Fruit fly (Drosophila melanogaster) whole organism, embryonic: Measurements from ENCODE around the gene CG43814.

Source experiments
- Bdp1 ChIP-seq: fragments of 200-800 bp; sonication (Bioruptor generic); optimal IDR thresholded peaks from 3 replicates; lab custom pipeline; 2016; ENCODE audit warnings: missing biosample characterization, missing genetic modification characterization
- Bgb ChIP-seq: fragments of 200-800 bp; sonication (Bioruptor generic); IDR thresholded peaks from 2 replicates; pipeline ENCODE4 v1.3.6; 2022; ENCODE audit warnings: missing biosample characterization, missing genetic modification characterization; ENCODE audit not compliant: partially characterized antibody
- Blimp-1 ChIP-seq: fragments of 200-800 bp; sonication (Bioruptor generic); optimal IDR thresholded peaks from 3 replicates; lab custom pipeline; 2018; ENCODE audit warnings: missing biosample characterization, missing genetic modification characterization, mild to moderate bottlenecking, moderate library complexity, missing genetic modification reagents
- CG10431 ChIP-seq: fragments of 200-800 bp; sonication (Bioruptor generic); optimal IDR thresholded peaks from 3 replicates; lab custom pipeline; 2018; ENCODE audit warnings: missing biosample characterization, mild to moderate bottlenecking, missing genetic modification characterization
- CG10979 ChIP-seq: fragments of 200-800 bp; sonication (Bioruptor generic); optimal IDR thresholded peaks from 2 replicates; lab custom pipeline; 2018; ENCODE audit warnings: missing biosample characterization, mild to moderate bottlenecking, missing genetic modification characterization, moderate library complexity
- CG11085 ChIP-seq: fragments of 200-800 bp; sonication (Bioruptor generic); IDR thresholded peaks from 2 replicates; pipeline ENCODE4 v1.3.6; 2022; ENCODE audit warnings: missing biosample characterization, missing genetic modification characterization
- CG11247 ChIP-seq: fragments of 200-800 bp; sonication (Bioruptor generic); IDR thresholded peaks from 2 replicates; pipeline ENCODE4 v1.3.6; 2022; ENCODE audit warnings: missing biosample characterization, missing genetic modification characterization
- CG13123 ChIP-seq: fragments of 200-800 bp; sonication (Bioruptor generic); optimal IDR thresholded peaks from 2 replicates; lab custom pipeline; 2016; ENCODE audit warnings: missing biosample characterization, missing genetic modification characterization
- CG14710 ChIP-seq: fragments of 200-800 bp; sonication (Bioruptor generic); optimal IDR thresholded peaks from 3 replicates; lab custom pipeline; 2019; ENCODE audit warnings: missing biosample characterization, mild to moderate bottlenecking, missing genetic modification characterization, moderate library complexity
- CG2129 ChIP-seq: fragments of 200-800 bp; sonication (Bioruptor generic); IDR thresholded peaks from 2 replicates; pipeline ENCODE4 v1.3.6; 2022; ENCODE audit warnings: missing biosample characterization, missing genetic modification characterization; ENCODE audit not compliant: partially characterized antibody
- CG6254 ChIP-seq: fragments of 200-800 bp; sonication (Bioruptor generic); optimal IDR thresholded peaks from 3 replicates; lab custom pipeline; 2017; ENCODE audit warnings: mild to moderate bottlenecking, missing biosample characterization, missing genetic modification reagents, missing genetic modification characterization
- CG7357 ChIP-seq: fragments of 200-800 bp; sonication (Bioruptor generic); IDR thresholded peaks from 3 replicates; pipeline ENCODE4 v1.3.6; 2022; ENCODE audit warnings: missing biosample characterization, missing genetic modification characterization
- CG7987 ChIP-seq: fragments of 200-800 bp; sonication (Bioruptor generic); optimal IDR thresholded peaks from 2 replicates; lab custom pipeline; 2018; ENCODE audit warnings: missing biosample characterization, mild to moderate bottlenecking, missing genetic modification characterization, moderate library complexity
- CG9437 ChIP-seq: fragments of 200-800 bp; sonication (Bioruptor generic); optimal IDR thresholded peaks from 2 replicates; lab custom pipeline; 2018; ENCODE audit warnings: missing biosample characterization, mild to moderate bottlenecking, missing genetic modification characterization
- CG9797 ChIP-seq: fragments of 200-800 bp; sonication (Bioruptor generic); optimal IDR thresholded peaks from 3 replicates; lab custom pipeline; 2018; ENCODE audit warnings: missing biosample characterization, mild to moderate bottlenecking, missing genetic modification characterization
- D ChIP-seq, 2 experiments: fragments of 200-800 bp in 1 of 2; fragments of >200 bp in 1 of 2; sonication (Bioruptor generic) in 1 of 2; optimal IDR thresholded peaks; 2 replicates in 1 of 2; 3 replicates in 1 of 2; lab custom pipeline; 2017; ENCODE audit warnings: mild to moderate bottlenecking in 1 of 2, missing biosample characterization in 1 of 2, missing genetic modification characterization in 1 of 2, missing genetic modification reagents in 1 of 2
- Hey ChIP-seq: fragments of 200-800 bp; sonication (Bioruptor generic); optimal IDR thresholded peaks from 3 replicates; lab custom pipeline; 2018; ENCODE audit warnings: missing biosample characterization, mild to moderate bottlenecking, missing genetic modification characterization
- Mad ChIP-seq: fragments of 200-800 bp; sonication (Bioruptor generic); optimal IDR thresholded peaks from 2 replicates; lab custom pipeline; 2016; ENCODE audit warnings: missing biosample characterization, missing genetic modification characterization
- Nf-YA ChIP-seq: fragments of 200-800 bp; sonication (Bioruptor generic); IDR thresholded peaks from 2 replicates; pipeline ENCODE4 v1.3.6; 2022; ENCODE audit warnings: missing biosample characterization, missing genetic modification characterization
- Nf-YC ChIP-seq: fragments of 200-800 bp; optimal IDR thresholded peaks from 3 replicates; lab custom pipeline; 2019; ENCODE audit warnings: missing biosample characterization, mild to moderate bottlenecking, missing genetic modification characterization, moderate library complexity
- abd-A ChIP-seq: fragments of 200-800 bp; sonication (Bioruptor generic); optimal IDR thresholded peaks from 3 replicates; lab custom pipeline; 2019; ENCODE audit warnings: missing biosample characterization, mild to moderate bottlenecking, missing genetic modification characterization, moderate library complexity
- ash1 ChIP-seq: fragments of 200-800 bp; sonication (Bioruptor generic); optimal IDR thresholded peaks from 2 replicates; lab custom pipeline; 2018; ENCODE audit warnings: missing biosample characterization, mild to moderate bottlenecking, missing genetic modification characterization
- chinmo ChIP-seq: fragments of 200-800 bp; sonication (Bioruptor generic); IDR thresholded peaks from 4 replicates; pipeline ENCODE4 v1.3.6; 2022; ENCODE audit warnings: missing biosample characterization, missing genetic modification characterization; ENCODE audit not compliant: partially characterized antibody
- crol ChIP-seq: fragments of 200-800 bp; sonication (Bioruptor generic); IDR thresholded peaks from 2 replicates; pipeline ENCODE4 v1.3.6; 2022; ENCODE audit warnings: missing biosample characterization, missing genetic modification characterization
- dpn ChIP-seq, 2 experiments: fragments of 200-800 bp; sonication (Bioruptor generic); optimal IDR thresholded peaks; 3 replicates each; lab custom pipeline; 2016; ENCODE audit warnings: missing biosample characterization in 2 of 2, missing genetic modification characterization in 2 of 2
- esg ChIP-seq: fragments of 200-800 bp; sonication (Bioruptor generic); conservative IDR thresholded peaks from 2 replicates; pipeline ENCODE4 v1.3.6; 2022; ENCODE audit warnings: missing biosample characterization, missing genetic modification characterization
- gsb-n ChIP-seq: fragments of 200-800 bp; sonication (Bioruptor generic); optimal IDR thresholded peaks from 3 replicates; lab custom pipeline; 2018; ENCODE audit warnings: missing biosample characterization, mild to moderate bottlenecking, missing genetic modification characterization
- hkb ChIP-seq, 2 experiments: fragments of 200-800 bp in 1 of 2; fragments of >200 bp in 1 of 2; sonication (Bioruptor generic) in 1 of 2; IDR thresholded peaks in 1 of 2; optimal IDR thresholded peaks in 1 of 2; 2 replicates each; pipeline versions ENCODE4 v1.3.6 to Lab custom; 2017 to 2022; ENCODE audit warnings: missing biosample characterization in 1 of 2, missing genetic modification characterization in 1 of 2
- lbe ChIP-seq: fragments of 200-800 bp; sonication (Bioruptor generic); optimal IDR thresholded peaks from 2 replicates; lab custom pipeline; 2016; ENCODE audit warnings: missing biosample characterization, mild to moderate bottlenecking, missing genetic modification characterization
- lola ChIP-seq, 3 experiments: fragments of >200 bp in 2 of 3; fragments of 200-800 bp in 1 of 3; sonication (Bioruptor generic) in 1 of 3; optimal IDR thresholded peaks; 2 replicates each; lab custom pipeline; 2017 to 2019; ENCODE audit warnings: missing biosample characterization in 3 of 3, missing genetic modification characterization in 3 of 3, mild to moderate bottlenecking in 1 of 3, moderate library complexity in 1 of 3
- mirr ChIP-seq: fragments of 200-800 bp; sonication (Bioruptor generic); optimal IDR thresholded peaks from 3 replicates; lab custom pipeline; 2018; ENCODE audit warnings: missing biosample characterization, mild to moderate bottlenecking, missing genetic modification characterization
- nerfin-1 ChIP-seq: fragments of 200-800 bp; sonication (Bioruptor generic); optimal IDR thresholded peaks from 3 replicates; lab custom pipeline; 2019; ENCODE audit warnings: missing biosample characterization, mild to moderate bottlenecking, missing genetic modification characterization, moderate library complexity
- oc ChIP-seq: fragments of 200-800 bp; sonication (Bioruptor generic); optimal IDR thresholded peaks from 2 replicates; lab custom pipeline; 2018; ENCODE audit warnings: missing biosample characterization, mild to moderate bottlenecking, missing genetic modification characterization, moderate library complexity
- pros ChIP-seq: fragments of 200-800 bp; sonication (Bioruptor generic); optimal IDR thresholded peaks from 3 replicates; lab custom pipeline; 2019; ENCODE audit warnings: missing biosample characterization, mild to moderate bottlenecking, missing genetic modification characterization, moderate library complexity
- ranshi ChIP-seq: fragments of 200-800 bp; sonication (Bioruptor generic); IDR thresholded peaks from 2 replicates; pipeline ENCODE4 v1.3.6; 2022; ENCODE audit warnings: missing biosample characterization, missing genetic modification characterization
- sisA ChIP-seq: fragments of 200-800 bp; sonication (Bioruptor generic); IDR thresholded peaks from 2 replicates; pipeline ENCODE4 v1.3.6; 2022; ENCODE audit warnings: missing biosample characterization, missing genetic modification characterization
- sob ChIP-seq: fragments of 200-800 bp; sonication (Bioruptor generic); IDR thresholded peaks from 2 replicates; pipeline ENCODE4 v1.3.6; 2022; ENCODE audit warnings: missing biosample characterization, missing genetic modification characterization
- tll ChIP-seq, 2 experiments: fragments of 200-800 bp in 1 of 2; fragments of >200 bp in 1 of 2; sonication (Bioruptor generic) in 1 of 2; optimal IDR thresholded peaks; 2 replicates each; lab custom pipeline; 2017 to 2019; ENCODE audit warnings: missing biosample characterization in 2 of 2, missing genetic modification characterization in 2 of 2, mild to moderate bottlenecking in 1 of 2, moderate library complexity in 1 of 2

Gene CG43814

dm6 chr2L:18818397-18818796 lies 13.2 kb upstream of the CG43814 start (continued):
- TF ChIP-seq CG9797 (no peak), Bgb (GFP tag; lab: Robert Waterston, UW) (peak; percentile 65), Nf-YA (GFP tag; lab: Robert Waterston, UW) (no peak), lola (GFP tag; optimal IDR thresholded peaks at IDR 0.05; lab: Kevin White, UChicago) (no peak), ranshi (GFP tag; lab: Robert Waterston, UW) (no peak), CG6254 (no peak), CG14710 (tag; lab: Kevin White, UChicago) (no peak), CG7357 (no peak), dpn (GFP tag; optimal IDR thresholded peaks at IDR 0.05; lab: Kevin White, UChicago) (no peak), CG11247 (GFP tag; lab: Robert Waterston, UW) (no peak), CG13123 (GFP tag; lab: Kevin White, UChicago) (no peak), ash1 (GFP tag; lab: Kevin White, UChicago) (no peak), CG10979 (tag; lab: Kevin White, UChicago) (no peak), Blimp-1 (no peak)

- TF ChIP-seq nerfin-1 = peak; percentile 11
- no peak for TF ChIP-seq Blimp-1
- TF ChIP-seq gsb-n (tag; lab: Kevin White, UChicago) = peak; percentile 48
- peak; percentile 18 for TF ChIP-seq Hey
- peak; percentile 83 for TF ChIP-seq crol (GFP tag; lab: Robert Waterston, UW)
- no peak for TF ChIP-seq sisA (GFP tag; lab: Robert Waterston, UW)
- peak; percentile 79 for TF ChIP-seq oc (tag; lab: Kevin White, UChicago)
- TF ChIP-seq Mad = no peak
- TF ChIP-seq CG2129 (GFP tag; lab: Robert Waterston, UW) = no peak
- peak; percentile 92 for TF ChIP-seq abd-A (tag; lab: Kevin White, UChicago)
- TF ChIP-seq hkb (optimal IDR thresholded peaks at IDR 0.05; lab: Kevin White, UChicago) = no peak
- TF ChIP-seq hkb (GFP tag; IDR thresholded peaks at IDR 0.05; lab: Robert Waterston, UW) = 0 out of 2 replicates have a peak, but pooled peaks have one; percentile 36
- no peak for TF ChIP-seq ash1 (GFP tag; lab: Kevin White, UChicago)
- peak; percentile 29 for TF ChIP-seq Nf-YC (tag; lab: Kevin White, UChicago)
- no peak for TF ChIP-seq esg (GFP tag; lab: Robert Waterston, UW)
- no peak for TF ChIP-seq D (optimal IDR thresholded peaks at IDR 0.05; lab: Kevin White, UChicago)
- peak; percentile 27 for TF ChIP-seq D (GFP tag; optimal IDR thresholded peaks at IDR 0.05; lab: Kevin White, UChicago)
- peak; percentile 88 for TF ChIP-seq mirr
- TF ChIP-seq pros (GFP tag; lab: Kevin White, UChicago) = peak; percentile 68
- no peak for TF ChIP-seq CG10431
- no peak for TF ChIP-seq CG11085
- no peak for TF ChIP-seq CG9437
- TF ChIP-seq Bdp1 (GFP tag; lab: Kevin White, UChicago) = no peak
- TF ChIP-seq tll (GFP tag; optimal IDR thresholded peaks at IDR 0.05; lab: Kevin White, UChicago) = peak in 1 of 2 experiments; percentile 59
Measured at dm6 chr2L:18815194-18815593, 10.0 kb upstream of the CG43814 start.

dm6 chr2L:18812755-18813154 lies 7.6 kb upstream of the CG43814 start:
- TF ChIP-seq chinmo (GFP tag; lab: Robert Waterston, UW) (0 out of 4 replicates have a peak, but pooled peaks have one; percentile 46), lbe (GFP tag; lab: Kevin White, UChicago) (no peak), sob (GFP tag; lab: Robert Waterston, UW) (no peak), CG7987 (GFP tag; lab: Kevin White, UChicago) (peak; percentile 95)
